Worm (Caenorhabditis elegans): ENCODE data around the gene T04C12.7.

Gene T04C12.7

ce11 chrV:11098599-11098998 lies 44.7 kb downstream of the T04C12.7 start, which contains the start of gene cdkl-1:
cdkl-1 (plus strand) TSS chrV:11098899.
- TF ChIP-seq nhr-76 (tag; optimal IDR thresholded peaks at IDR 0.05) (no peak), nhr-11 (tag; optimal IDR thresholded peaks at IDR 0.05) (no peak), fos-1 (tag; optimal IDR thresholded peaks at IDR 0.05) (no peak), unc-62 (GFP tag; optimal IDR thresholded peaks at IDR 0.05) (no peak)

- TF ChIP-seq unc-39 (tag; optimal IDR thresholded peaks at IDR 0.05) (no peak), elt-2 (tag; optimal IDR thresholded peaks at IDR 0.05) (no peak), nhr-12 (tag; optimal IDR thresholded peaks at IDR 0.05) (no peak), mml-1 (tag; optimal IDR thresholded peaks at IDR 0.05) (no peak), nhr-11 (tag; optimal IDR thresholded peaks at IDR 0.05) (no peak), tbx-2 (tag; optimal IDR thresholded peaks at IDR 0.05) (no peak), nhr-237 (tag; optimal IDR thresholded peaks at IDR 0.05) (no peak), elt-3 (tag; optimal IDR thresholded peaks at IDR 0.05) (no peak), zag-1 (tag; optimal IDR thresholded peaks at IDR 0.05) (no peak), skn-1 (tag; optimal IDR thresholded peaks at IDR 0.05) (no peak), lin-39 (tag; optimal IDR thresholded peaks at IDR 0.05) (no peak), unc-62 (GFP tag; optimal IDR thresholded peaks at IDR 0.05) (no peak), jun-1 (tag; optimal IDR thresholded peaks at IDR 0.05) (no peak), ceh-9 (tag; optimal IDR thresholded peaks at IDR 0.05) (no peak), ceh-16 (tag; optimal IDR thresholded peaks at IDR 0.05) (no peak), ceh-82 (tag; optimal IDR thresholded peaks at IDR 0.05) (no peak), nhr-67 (tag; optimal IDR thresholded peaks at IDR 0.05) (no peak), mdl-1 (tag; optimal IDR thresholded peaks at IDR 0.05) (no peak)
Measured at ce11 chrV:11104408-11104807, 50.5 kb downstream of the T04C12.7 start.

All from whole organism, L3 larva.